Fruit fly (Drosophila melanogaster) S2 (cell line): Measurements from ENCODE around the gene CG33722.

Experiments used
- CG8478 ChIP-seq: fragments of >200 bp; optimal IDR thresholded peaks from 2 replicates; lab custom pipeline; 2018
- CTCF ChIP-seq, 2 experiments: fragments of >200 bp; optimal IDR thresholded peaks; 2 replicates each; lab custom pipeline; 2018

dm6 chr3R:8219891-8220290 lies 24.0 kb upstream of the CG33722 start, which contains the start of gene CG18249:
- no peak for TF ChIP-seq CTCF (optimal IDR thresholded peaks at IDR 0.05; lab: Kevin White, UChicago)
- TF ChIP-seq CG8478 (lab: Kevin White, UChicago) = no peak
